Fruit fly (Drosophila melanogaster): ENCODE data around the gene hth.

- TF ChIP-seq Dll (optimal IDR thresholded peaks at IDR 0.05) (no peak), EcR (GFP tag; optimal IDR thresholded peaks at IDR 0.05) (no peak)
Measured at dm6 chr3R:10624150-10624804, 15.1 kb downstream of the hth start.
